Worm (Caenorhabditis elegans) whole organism, L4 larva: ENCODE results near the gene acr-20.
"Not testable (repeated sequence)": the region's sequence is repeated elsewhere in the genome, so short reads cannot be mapped to it uniquely, and the experiment has no call there.

Experiments used
- D1046.2 ChIP-seq: fragments of 200-800 bp; sonication (Bioruptor generic); IDR thresholded peaks from 2 replicates; pipeline ENCODE4 v1.3.6; 2022; ENCODE audit warnings: missing genetic modification characterization, missing compliant biosample characterization
- F37D6.2 ChIP-seq: sonication (generic microtip); optimal IDR thresholded peaks from 2 replicates; lab custom pipeline; 2016; ENCODE audit warnings: mild to moderate bottlenecking, missing genetic modification characterization, missing compliant biosample characterization
- Y48G9A.11 ChIP-seq: fragments of 200-800 bp; sonication (Bioruptor generic); IDR thresholded peaks from 2 replicates; pipeline ENCODE4 v1.3.6; 2022; ENCODE audit warnings: missing genetic modification reagents, missing genetic modification characterization, missing compliant biosample characterization
- ZK337.2 ChIP-seq: fragments of 200-800 bp; sonication (Bioruptor generic); IDR thresholded peaks from 2 replicates; pipeline ENCODE4 v1.3.6; 2022; ENCODE audit warnings: missing genetic modification reagents, missing genetic modification characterization, missing compliant biosample characterization
- ZK546.5 ChIP-seq, 2 experiments: sonication (generic microtip); optimal IDR thresholded peaks; 2 replicates each; lab custom pipeline; 2017; ENCODE audit warnings: missing biosample characterization in 2 of 2, missing genetic modification characterization in 2 of 2
- aly-2 ChIP-seq: sonication (generic microtip); optimal IDR thresholded peaks from 2 replicates; lab custom pipeline; 2018; ENCODE audit warnings: missing biosample characterization, missing genetic modification characterization
- ces-1 ChIP-seq: fragments of 150-350 bp; sonication (generic microtip); optimal IDR thresholded peaks from 4 replicates; lab custom pipeline; 2014; ENCODE audit warnings: missing biosample characterization, missing genetic modification reagents, missing genetic modification characterization
- ctbp-1 ChIP-seq: fragments of 200-800 bp; sonication (Bioruptor generic); IDR thresholded peaks from 2 replicates; pipeline ENCODE4 v1.3.6; 2022; ENCODE audit warnings: missing genetic modification reagents, missing genetic modification characterization, missing compliant biosample characterization
- daf-16 ChIP-seq, 3 experiments: sonication (generic microtip); optimal IDR thresholded peaks; 2 replicates each; lab custom pipeline; 2016 to 2017; ENCODE audit warnings: missing genetic modification characterization in 3 of 3, missing genetic modification reagents in 3 of 3, mild to moderate bottlenecking in 2 of 3, missing compliant biosample characterization in 2 of 3, missing biosample characterization in 1 of 3, moderate library complexity in 1 of 3
- dmd-6 ChIP-seq: fragments of 200-800 bp; sonication (Bioruptor generic); IDR thresholded peaks from 2 replicates; pipeline ENCODE4 v1.3.6; 2022; ENCODE audit warnings: missing genetic modification reagents, missing genetic modification characterization, missing compliant biosample characterization
- egl-27 ChIP-seq: sonication (generic microtip); optimal IDR thresholded peaks from 3 replicates; lab custom pipeline; 2017; ENCODE audit warnings: missing biosample characterization, missing genetic modification reagents, missing genetic modification characterization
- lim-7 ChIP-seq: fragments of 200-800 bp; sonication (Bioruptor generic); IDR thresholded peaks from 2 replicates; pipeline ENCODE4 v1.3.6; 2022; ENCODE audit warnings: missing genetic modification characterization, missing compliant biosample characterization
- lin-1 ChIP-seq: fragments of 200-800 bp; sonication (Bioruptor generic); IDR thresholded peaks from 2 replicates; pipeline ENCODE4 v1.3.6; 2022; ENCODE audit warnings: missing genetic modification reagents, missing genetic modification characterization, missing compliant biosample characterization
- lin-15B ChIP-seq: fragments of 150-350 bp; sonication (generic microtip); optimal IDR thresholded peaks from 3 replicates; lab custom pipeline; 2014; ENCODE audit warnings: missing biosample characterization, missing genetic modification characterization
- lir-3 ChIP-seq: sonication (generic microtip); optimal IDR thresholded peaks from 2 replicates; lab custom pipeline; 2016; ENCODE audit warnings: mild to moderate bottlenecking, missing genetic modification characterization, missing compliant biosample characterization
- madf-9 ChIP-seq: fragments of 200-800 bp; sonication (Bioruptor generic); conservative IDR thresholded peaks from 2 replicates; pipeline ENCODE4 v1.3.6; 2022; ENCODE audit warnings: missing genetic modification reagents, missing genetic modification characterization, missing compliant biosample characterization
- mdl-1 ChIP-seq, 2 experiments: fragments of 150-350 bp in 1 of 2; sonication (generic microtip) in 1 of 2; optimal IDR thresholded peaks; 2 replicates each; lab custom pipeline; 2014 to 2017; ENCODE audit warnings: missing biosample characterization in 2 of 2, missing genetic modification characterization in 2 of 2
- mes-2 ChIP-seq: sonication (generic microtip); optimal IDR thresholded peaks from 2 replicates; lab custom pipeline; 2016; ENCODE audit warnings: missing genotype, mild to moderate bottlenecking, missing genetic modification characterization, missing compliant biosample characterization; ENCODE audit not compliant: poor library complexity, severe bottlenecking
- mxl-2 ChIP-seq: fragments of 200-800 bp; sonication (Bioruptor generic); conservative IDR thresholded peaks from 2 replicates; pipeline ENCODE4 v1.3.6; 2022; ENCODE audit warnings: missing genetic modification reagents, missing genetic modification characterization, missing compliant biosample characterization
- nhr-237 ChIP-seq: sonication (generic microtip); optimal IDR thresholded peaks from 2 replicates; lab custom pipeline; 2017; ENCODE audit warnings: missing biosample characterization, missing genetic modification characterization
- nhr-28 ChIP-seq: fragments of 150-350 bp; optimal IDR thresholded peaks from 2 replicates; lab custom pipeline; 2014; ENCODE audit warnings: missing biosample characterization, missing genetic modification characterization
- nhr-42 ChIP-seq: fragments of 200-800 bp; sonication (Bioruptor generic); IDR thresholded peaks from 2 replicates; pipeline ENCODE4 v1.3.6; 2022; ENCODE audit warnings: missing genetic modification characterization, missing compliant biosample characterization
- nhr-76 ChIP-seq: fragments of 150-350 bp; optimal IDR thresholded peaks from 2 replicates; lab custom pipeline; 2014; ENCODE audit warnings: missing biosample characterization, missing genetic modification characterization
- pha-4 ChIP-seq, 2 experiments: fragments of 150-350 bp in 1 of 2; fragments of 200-800 bp in 1 of 2; sonication (Bioruptor generic) in 1 of 2; IDR thresholded peaks in 1 of 2; optimal IDR thresholded peaks in 1 of 2; 2 replicates each; pipeline versions ENCODE4 v1.3.6 to Lab custom; 2014 to 2022; ENCODE audit warnings: missing genetic modification characterization in 2 of 2, missing genetic modification reagents in 2 of 2, missing biosample characterization in 1 of 2, missing compliant biosample characterization in 1 of 2
- pqm-1 ChIP-seq: sonication (generic microtip); optimal IDR thresholded peaks from 2 replicates; lab custom pipeline; 2017; ENCODE audit warnings: missing biosample characterization, missing genetic modification characterization
- set-16 ChIP-seq: fragments of 200-800 bp; sonication (Bioruptor generic); IDR thresholded peaks from 2 replicates; pipeline ENCODE4 v1.3.6; 2022; ENCODE audit warnings: missing genetic modification reagents, missing genetic modification characterization, missing compliant biosample characterization
- snpc-1.2 ChIP-seq: fragments of 200-800 bp; sonication (Bioruptor generic); IDR thresholded peaks from 2 replicates; pipeline ENCODE4 v1.3.6; 2022; ENCODE audit warnings: missing genetic modification reagents, missing genetic modification characterization, missing compliant biosample characterization
- unc-130 ChIP-seq: sonication (generic microtip); optimal IDR thresholded peaks from 2 replicates; lab custom pipeline; 2016; ENCODE audit warnings: missing genetic modification reagents, missing genetic modification characterization, missing compliant biosample characterization
- unc-39 ChIP-seq: sonication (generic microtip); optimal IDR thresholded peaks from 2 replicates; lab custom pipeline; 2017; ENCODE audit warnings: missing biosample characterization, missing genetic modification characterization
- unc-62 ChIP-seq, 3 experiments: fragments of 150-350 bp in 1 of 3; sonication (generic microtip); optimal IDR thresholded peaks in 2 of 3; peaks in 1 of 3; 1 replicate in 1 of 3; 2 replicates in 2 of 3; lab custom pipeline; 2014 to 2017; ENCODE audit warnings: missing biosample characterization in 3 of 3, missing genetic modification characterization in 3 of 3, missing genetic modification reagents in 3 of 3, missing genotype in 1 of 3
- zfp-3 ChIP-seq: fragments of 200-800 bp; sonication (Bioruptor generic); conservative IDR thresholded peaks from 2 replicates; pipeline ENCODE4 v1.3.6; 2022; ENCODE audit warnings: missing genetic modification reagents, missing genetic modification characterization, missing compliant biosample characterization
- ztf-11 ChIP-seq: fragments of 150-350 bp; optimal IDR thresholded peaks from 2 replicates; lab custom pipeline; 2014; ENCODE audit warnings: missing biosample characterization, missing genetic modification characterization
- ztf-7 ChIP-seq: fragments of 150-350 bp; optimal IDR thresholded peaks from 2 replicates; lab custom pipeline; 2014; ENCODE audit warnings: missing biosample characterization, missing genetic modification characterization

The acr-20 gene

DNA sequence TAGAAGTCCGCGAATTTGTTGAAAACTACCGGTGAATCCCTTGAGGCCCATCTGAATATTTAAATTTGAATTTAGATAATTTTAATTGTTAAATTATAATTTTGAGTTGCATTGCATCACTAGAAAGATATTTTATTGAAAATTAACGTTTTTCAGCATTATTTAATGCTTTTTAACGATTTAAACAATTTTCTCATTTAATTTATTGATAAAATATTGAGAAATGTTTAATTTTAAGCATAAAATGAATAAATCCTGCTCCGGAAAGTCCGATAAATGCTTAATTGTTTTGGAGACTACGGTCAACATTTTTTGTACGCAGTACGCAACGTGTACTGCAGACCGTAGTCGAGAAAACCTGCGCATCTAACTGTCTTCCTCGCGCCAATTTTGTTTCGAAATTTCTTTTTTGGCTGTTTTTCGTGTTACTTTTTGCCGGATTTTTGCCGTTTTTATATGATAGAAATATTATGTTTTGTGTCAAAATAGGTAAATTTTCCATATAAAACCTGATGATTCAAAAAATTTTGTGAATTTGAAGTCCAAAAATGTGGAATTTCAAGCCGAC lies 28.3 kb downstream of the acr-20 start, which contains the start of the genes Y54G11A.17, lin-7 and elof-1 (continued):
- TF ChIP-seq pqm-1 (tag; lab: Kevin White, UChicago) = no peak
- no peak for TF ChIP-seq lir-3
- peak; percentile 73 for TF ChIP-seq unc-130 (GFP tag; lab: Kevin White, UChicago)
- TF ChIP-seq mxl-2 (GFP tag; lab: Robert Waterston, UW) = no peak
- no peak for TF ChIP-seq D1046.2
- TF ChIP-seq daf-16 (GFP tag; optimal IDR thresholded peaks at IDR 0.05; lab: Kevin White, UChicago) = no peak
- peak; percentile 81 for TF ChIP-seq daf-16 (tag; optimal IDR thresholded peaks at IDR 0.05; lab: Kevin White, UChicago)
- peak; percentile 44 for TF ChIP-seq F37D6.2 (tag; lab: Kevin White, UChicago)
- TF ChIP-seq set-16 (GFP tag; lab: Robert Waterston, UW) = no peak
- TF ChIP-seq nhr-237 = no peak
- no peak for TF ChIP-seq snpc-1.2 (GFP tag; lab: Robert Waterston, UW)
- no peak for TF ChIP-seq ZK337.2 (GFP tag; lab: Robert Waterston, UW)
- TF ChIP-seq pha-4 (GFP tag; IDR thresholded peaks at IDR 0.05; lab: Robert Waterston, UW) = peak; percentile 31; the same call in 1 of the 2 replicates
- TF ChIP-seq pha-4 (tag; optimal IDR thresholded peaks at IDR 0.05; lab: Kevin White, UChicago) = peak; percentile 93
- no peak for TF ChIP-seq aly-2 (tag; lab: Kevin White, UChicago)
- TF ChIP-seq lin-15B (tag; lab: Kevin White, UChicago) = no peak
- TF ChIP-seq mdl-1 (tag; optimal IDR thresholded peaks at IDR 0.05; lab: Kevin White, UChicago) = peak in 1 of 2 experiments; percentile 58
- TF ChIP-seq ces-1 (GFP tag; lab: Kevin White, UChicago) = no peak
- peak; percentile 92 for TF ChIP-seq mes-2 (tag; lab: Kevin White, UChicago)
- TF ChIP-seq nhr-42 = peak; percentile 89
- peak; percentile 60 for TF ChIP-seq nhr-28 (tag; lab: Kevin White, UChicago)
- peak; percentile 56; the same call in 1 of the 2 replicates for TF ChIP-seq dmd-6 (GFP tag; lab: Robert Waterston, UW)
- TF ChIP-seq lim-7 (GFP tag; lab: Robert Waterston, UW) = no peak
- TF ChIP-seq ztf-7 (tag; lab: Kevin White, UChicago) = peak; percentile 74
- TF ChIP-seq nhr-76 (tag; lab: Kevin White, UChicago) = no peak
- no peak for TF ChIP-seq egl-27
- TF ChIP-seq ctbp-1 = 0 out of 2 replicates have a peak, but pooled peaks have one; percentile 13
- TF ChIP-seq zfp-3 (GFP tag; lab: Robert Waterston, UW) = no peak
- TF ChIP-seq lin-1 (GFP tag; lab: Robert Waterston, UW) = 0 out of 2 replicates have a peak, but pooled peaks have one; percentile 9
- TF ChIP-seq unc-39 = no peak
- TF ChIP-seq madf-9 (GFP tag; lab: Robert Waterston, UW) = no peak; the same call in 1 of the 2 replicates
- peak; percentile 46 to 95 for TF ChIP-seq ZK546.5 (tag; optimal IDR thresholded peaks at IDR 0.05; lab: Kevin White, UChicago)
- TF ChIP-seq ztf-11 = no peak

DNA sequence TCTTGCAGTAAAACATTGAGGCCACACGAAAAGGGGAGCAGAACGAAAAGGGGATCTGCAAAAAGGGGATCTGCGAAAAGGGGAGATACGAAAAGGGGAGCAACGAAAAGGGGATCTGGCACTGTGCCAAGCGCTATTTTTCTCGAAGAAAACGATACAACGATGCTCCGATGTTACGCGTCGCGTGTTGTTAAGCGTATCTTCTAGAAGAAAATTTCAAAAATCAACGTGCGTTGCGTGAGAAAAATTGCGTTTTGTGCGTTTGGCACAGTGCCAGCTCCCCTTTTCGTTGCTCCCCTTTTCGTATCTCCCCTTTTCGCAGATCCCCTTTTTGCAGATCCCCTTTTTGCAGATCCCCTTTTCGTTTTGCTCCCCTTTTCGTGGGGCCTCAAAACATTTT lies 31.5 kb downstream of the acr-20 start, which contains the start of gene Y54G11A.9:
Gene Y54G11A.9 (minus strand): TSS at position 196 of the 400 bp plus-strand sequence.
- peak in 1 of 2 experiments; percentile 56 for TF ChIP-seq unc-62 (GFP tag; optimal IDR thresholded peaks at IDR 0.05 in 1 of 2; lab: Kevin White, UChicago)
- not testable (repeated sequence) for TF ChIP-seq unc-62 (tag; optimal IDR thresholded peaks at IDR 0.05; lab: Kevin White, UChicago)

DNA sequence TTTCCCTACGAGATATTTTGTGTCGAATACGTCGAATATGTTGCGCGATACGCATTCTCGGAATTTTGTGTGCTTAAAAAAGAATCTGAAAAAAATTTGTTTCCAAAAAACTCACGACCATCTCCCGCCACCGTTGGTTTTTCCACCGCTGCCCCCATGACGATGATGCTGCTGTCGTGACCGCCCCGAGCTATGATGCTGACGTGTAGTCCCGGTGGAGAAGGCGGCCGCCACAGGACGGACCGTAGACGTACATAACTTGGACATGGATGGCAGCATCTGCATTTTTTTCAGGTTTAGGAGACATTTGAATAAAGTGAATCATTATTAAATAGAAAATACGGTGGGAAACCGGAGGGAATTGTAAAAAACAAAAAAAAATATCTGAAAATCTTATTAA lies 33.5 kb downstream of the acr-20 start, which contains the start of gene ddl-3:
Gene ddl-3 (minus strand): TSS at position 289 of the 400 bp plus-strand sequence.
- peak; percentile 31; the same call in 1 of the 2 replicates for TF ChIP-seq set-16 (GFP tag; lab: Robert Waterston, UW)
- 0 out of 2 replicates have a peak, but pooled peaks have one; percentile 55 for TF ChIP-seq Y48G9A.11 (GFP tag; lab: Robert Waterston, UW)
